Worm (Caenorhabditis elegans): ENCODE measurements around the gene T20D4.7.

DNA sequence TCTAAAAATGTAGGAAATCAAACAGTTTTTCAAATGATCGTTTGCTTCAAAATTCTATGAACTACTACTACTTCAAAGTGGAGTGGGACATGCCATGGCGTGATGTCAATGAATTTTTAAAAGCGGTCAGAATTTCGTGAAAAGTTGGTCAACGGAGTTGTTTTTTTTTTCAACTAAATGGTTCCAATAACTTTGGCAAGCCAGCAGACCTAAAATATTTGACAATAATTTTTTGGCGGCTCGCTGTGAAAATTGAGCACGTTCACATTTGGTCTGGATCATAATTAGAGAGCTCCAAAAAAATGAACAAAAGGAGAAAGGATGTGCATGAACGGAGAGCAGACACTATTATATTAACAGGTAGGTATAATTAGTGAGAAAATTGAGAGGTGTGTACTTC lies 41.6 kb downstream of the T20D4.7 start:
- no peak for TF ChIP-seq elt-3 (tag; optimal IDR thresholded peaks at IDR 0.05)
- TF ChIP-seq nhr-12 (tag; optimal IDR thresholded peaks at IDR 0.05): no peak
- no peak for TF ChIP-seq ztf-4 (tag; optimal IDR thresholded peaks at IDR 0.05)
- TF ChIP-seq lin-39 (tag; optimal IDR thresholded peaks at IDR 0.05): no peak
- no peak for TF ChIP-seq elt-1 (tag; optimal IDR thresholded peaks at IDR 0.05)
- TF ChIP-seq ztf-11 (tag; optimal IDR thresholded peaks at IDR 0.05): no peak
- no peak for TF ChIP-seq unc-39 (tag; optimal IDR thresholded peaks at IDR 0.05)

All from whole organism, L2 larva.